Worm (Caenorhabditis elegans): ENCODE measurements around the gene nxf-1.

nxf-1 gene

ce11 chrV:14449397-14449796 lies 34.6 kb upstream of the nxf-1 start, which contains the start of gene F23B12.7:
TSS of gene F23B12.7 (plus strand) at chrV:14449697.
- no peak for TF ChIP-seq B0310.2 (tag; optimal IDR thresholded peaks at IDR 0.05)

ce11 chrV:14448669-14449068 lies 33.9 kb upstream of the nxf-1 start:
- TF ChIP-seq flt-1 (GFP tag; IDR thresholded peaks at IDR 0.05), result no peak

- no peak for TF ChIP-seq hmbx-1 (tag; optimal IDR thresholded peaks at IDR 0.05)
- TF ChIP-seq tbx-11 (GFP tag; IDR thresholded peaks at IDR 0.05), result no peak
- no peak for TF ChIP-seq aly-1 (tag; optimal IDR thresholded peaks at IDR 0.05)
- no peak for TF ChIP-seq pes-1 (GFP tag; IDR thresholded peaks at IDR 0.05)
These were observed 32.5 kb upstream of the nxf-1 start, which contains the start of the genes dlat-1 and fntb-1 for ce11 chrV:14447240-14447763. TSS of gene dlat-1 (minus strand) at chrV:14447290. TSS of gene fntb-1 (plus strand) at chrV:14447651.

ce11 chrV:14446453-14446852 lies 31.6 kb upstream of the nxf-1 start:
- no peak for TF ChIP-seq hmg-4 (GFP tag; optimal IDR thresholded peaks at IDR 0.05)
- TF ChIP-seq aly-1 (tag; optimal IDR thresholded peaks at IDR 0.05), result no peak
- TF ChIP-seq ama-1 (optimal IDR thresholded peaks at IDR 0.05), result no peak
- no peak for TF ChIP-seq pes-1 (GFP tag; IDR thresholded peaks at IDR 0.05)
- TF ChIP-seq ceh-36 (tag; optimal IDR thresholded peaks at IDR 0.05), result no peak
- no peak for TF ChIP-seq scrt-1 (GFP tag; IDR thresholded peaks at IDR 0.05)

- TF ChIP-seq B0310.2 (tag; optimal IDR thresholded peaks at IDR 0.05), result no peak
- TF ChIP-seq aly-1 (tag; optimal IDR thresholded peaks at IDR 0.05), result no peak
- TF ChIP-seq hmg-4 (GFP tag; optimal IDR thresholded peaks at IDR 0.05), result no peak
- no peak for TF ChIP-seq scrt-1 (GFP tag; IDR thresholded peaks at IDR 0.05)
These were observed 26.0 kb upstream of the nxf-1 start, which contains the start of gene F23B12.4 for ce11 chrV:14440841-14441240. TSS of gene F23B12.4 (plus strand) at chrV:14441141.

ce11 chrV:14439236-14439635 lies 24.4 kb upstream of the nxf-1 start:
- TF ChIP-seq flt-1 (GFP tag; IDR thresholded peaks at IDR 0.05) (no peak), ceh-36 (tag; optimal IDR thresholded peaks at IDR 0.05) (no peak), tbx-11 (GFP tag; IDR thresholded peaks at IDR 0.05) (no peak), tbx-37 (GFP tag; conservative IDR thresholded peaks at IDR 0.05) (no peak), hmbx-1 (tag; optimal IDR thresholded peaks at IDR 0.05) (no peak), F13C5.2 (tag; optimal IDR thresholded peaks at IDR 0.05) (no peak)

ce11 chrV:14438099-14438739 lies 23.4 kb upstream of the nxf-1 start:
- no peak for TF ChIP-seq scrt-1 (GFP tag; IDR thresholded peaks at IDR 0.05)
- TF ChIP-seq ama-1 (optimal IDR thresholded peaks at IDR 0.05), result no peak
- no peak for TF ChIP-seq hmbx-1 (tag; optimal IDR thresholded peaks at IDR 0.05)
- TF ChIP-seq tra-4 (tag; optimal IDR thresholded peaks at IDR 0.05), result no peak
- TF ChIP-seq hnd-1 (tag; optimal IDR thresholded peaks at IDR 0.05), result no peak
- no peak for TF ChIP-seq hmg-4 (GFP tag; optimal IDR thresholded peaks at IDR 0.05)
- TF ChIP-seq ceh-13 (GFP tag; optimal IDR thresholded peaks at IDR 0.05), result no peak

ce11 chrV:14437355-14437754 lies 22.5 kb upstream of the nxf-1 start:
- TF ChIP-seq ets-7 (tag; optimal IDR thresholded peaks at IDR 0.05), result no peak
- TF ChIP-seq sea-1 (GFP tag; conservative IDR thresholded peaks at IDR 0.05), result no peak
- no peak for TF ChIP-seq hnd-1 (tag; optimal IDR thresholded peaks at IDR 0.05)
- TF ChIP-seq F13C5.2 (tag; optimal IDR thresholded peaks at IDR 0.05), result no peak
- no peak for TF ChIP-seq tra-4 (tag; optimal IDR thresholded peaks at IDR 0.05)
- no peak for TF ChIP-seq ceh-36 (tag; optimal IDR thresholded peaks at IDR 0.05)
- no peak for TF ChIP-seq B0310.2 (tag; optimal IDR thresholded peaks at IDR 0.05)
- no peak for TF ChIP-seq hmbx-1 (tag; optimal IDR thresholded peaks at IDR 0.05)
- TF ChIP-seq scrt-1 (GFP tag; IDR thresholded peaks at IDR 0.05), result no peak
- no peak for TF ChIP-seq tbx-37 (GFP tag; conservative IDR thresholded peaks at IDR 0.05)
- TF ChIP-seq aly-1 (tag; optimal IDR thresholded peaks at IDR 0.05), result no peak
- TF ChIP-seq pes-1 (GFP tag; IDR thresholded peaks at IDR 0.05), result no peak
- TF ChIP-seq flt-1 (GFP tag; IDR thresholded peaks at IDR 0.05), result no peak
- TF ChIP-seq tbx-11 (GFP tag; IDR thresholded peaks at IDR 0.05), result no peak
- no peak for TF ChIP-seq ama-1 (optimal IDR thresholded peaks at IDR 0.05)
- no peak for TF ChIP-seq hmg-4 (GFP tag; optimal IDR thresholded peaks at IDR 0.05)
- no peak for TF ChIP-seq ceh-13 (GFP tag; optimal IDR thresholded peaks at IDR 0.05)

- TF ChIP-seq hmg-4 (GFP tag; optimal IDR thresholded peaks at IDR 0.05), result no peak
- TF ChIP-seq ets-7 (tag; optimal IDR thresholded peaks at IDR 0.05), result no peak
- no peak for TF ChIP-seq scrt-1 (GFP tag; IDR thresholded peaks at IDR 0.05)
- TF ChIP-seq ceh-13 (GFP tag; optimal IDR thresholded peaks at IDR 0.05), result no peak
- TF ChIP-seq sea-1 (GFP tag; conservative IDR thresholded peaks at IDR 0.05), result no peak
- TF ChIP-seq ama-1 (optimal IDR thresholded peaks at IDR 0.05), result no peak
- TF ChIP-seq hmbx-1 (tag; optimal IDR thresholded peaks at IDR 0.05), result no peak
- no peak for TF ChIP-seq tbx-11 (GFP tag; IDR thresholded peaks at IDR 0.05)
- no peak for TF ChIP-seq flt-1 (GFP tag; IDR thresholded peaks at IDR 0.05)
- TF ChIP-seq F13C5.2 (tag; optimal IDR thresholded peaks at IDR 0.05), result no peak
- no peak for TF ChIP-seq tra-4 (tag; optimal IDR thresholded peaks at IDR 0.05)
- TF ChIP-seq aly-1 (tag; optimal IDR thresholded peaks at IDR 0.05), result no peak
- TF ChIP-seq B0310.2 (tag; optimal IDR thresholded peaks at IDR 0.05), result no peak
- no peak for TF ChIP-seq tbx-37 (GFP tag; conservative IDR thresholded peaks at IDR 0.05)
- TF ChIP-seq hnd-1 (tag; optimal IDR thresholded peaks at IDR 0.05), result no peak
- no peak for TF ChIP-seq ceh-36 (tag; optimal IDR thresholded peaks at IDR 0.05)
- TF ChIP-seq pes-1 (GFP tag; IDR thresholded peaks at IDR 0.05), result no peak
These were observed 21.4 kb upstream of the nxf-1 start for ce11 chrV:14436195-14436594.

Measured in whole organism, early embryonic.